Worm (Caenorhabditis elegans) whole organism, dauer: ENCODE data around the gene deb-1.

Source experiments
- unc-62 ChIP-seq: sonication (generic microtip); optimal IDR thresholded peaks from 2 replicates; lab custom pipeline; 2017; ENCODE audit warnings: missing biosample characterization, missing genetic modification reagents, missing genetic modification characterization

The deb-1 gene

ce11 chrIV:7094216-7094758 lies at the start of gene deb-1:
TSS of gene deb-1 (minus strand) at chrIV:7094266.
- no peak for TF ChIP-seq unc-62 (GFP tag; lab: Kevin White, UChicago)

- TF ChIP-seq unc-62 (GFP tag; lab: Kevin White, UChicago): no peak
Observed at ce11 chrIV:7139143-7139542, 45.1 kb upstream of the deb-1 start.

ce11 chrIV:7133983-7134382 lies 39.9 kb upstream of the deb-1 start, which contains the start of gene mutd-1:
TSS of gene mutd-1 (minus strand) at chrIV:7134083.
- TF ChIP-seq unc-62 (GFP tag; lab: Kevin White, UChicago): no peak

ce11 chrIV:7133140-7133539 lies 39.1 kb upstream of the deb-1 start, which contains the start of gene cyn-12:
TSS of gene cyn-12 (minus strand) at chrIV:7133217.
- no peak for TF ChIP-seq unc-62 (GFP tag; lab: Kevin White, UChicago)

ce11 chrIV:7131780-7132179 lies 37.7 kb upstream of the deb-1 start, which contains the start of gene grsp-3:
TSS of gene grsp-3 (minus strand) at chrIV:7131928.
- TF ChIP-seq unc-62 (GFP tag; lab: Kevin White, UChicago): no peak

- TF ChIP-seq unc-62 (GFP tag; lab: Kevin White, UChicago): no peak
Observed at ce11 chrIV:7121313-7122055, 27.4 kb upstream of the deb-1 start, which contains the start of the genes C34D4.10 and str-48. TSS of gene C34D4.10 (minus strand) at chrIV:7121413. TSS of gene str-48 (plus strand) at chrIV:7122005.

- TF ChIP-seq unc-62 (GFP tag; lab: Kevin White, UChicago): no peak
Observed at ce11 chrIV:7114599-7114998, 20.5 kb upstream of the deb-1 start, which contains the start of gene nas-8. TSS of gene nas-8 (plus strand) at chrIV:7114899.

ce11 chrIV:7111354-7111753 lies 17.3 kb upstream of the deb-1 start, which contains the start of the genes ZC477.7 and ssq-3:
TSS of gene ZC477.7 (minus strand) at chrIV:7111454.
TSS of gene ssq-3 (plus strand) at chrIV:7111604.
- no peak for TF ChIP-seq unc-62 (GFP tag; lab: Kevin White, UChicago)

ce11 chrIV:7107893-7108292 lies 13.8 kb upstream of the deb-1 start, which contains the start of gene ZC477.2:
TSS of gene ZC477.2 (plus strand) at chrIV:7108193.
- TF ChIP-seq unc-62 (GFP tag; lab: Kevin White, UChicago): no peak

ce11 chrIV:7103211-7103679 lies 9.2 kb upstream of the deb-1 start, which contains the start of the genes rde-8 and ZC477.3:
TSS of gene rde-8 (minus strand) at chrIV:7103261.
TSS of gene ZC477.3 (plus strand) at chrIV:7103492.
- TF ChIP-seq unc-62 (GFP tag; lab: Kevin White, UChicago): no peak

- TF ChIP-seq unc-62 (GFP tag; lab: Kevin White, UChicago): no peak
Observed at ce11 chrIV:7099377-7099776, 5.3 kb upstream of the deb-1 start.

- TF ChIP-seq unc-62 (GFP tag; lab: Kevin White, UChicago): no peak
Observed at ce11 chrIV:7098509-7099065, 4.5 kb upstream of the deb-1 start, which contains the start of gene ZC477.4. TSS of gene ZC477.4 (minus strand) at chrIV:7098784.

ce11 chrIV:7097450-7097849 lies 3.4 kb upstream of the deb-1 start:
- no peak for TF ChIP-seq unc-62 (GFP tag; lab: Kevin White, UChicago)

- no peak for TF ChIP-seq unc-62 (GFP tag; lab: Kevin White, UChicago)
Observed at ce11 chrIV:7096097-7096496, 2.0 kb upstream of the deb-1 start.

ce11 chrIV:7095396-7095964 lies 1.4 kb upstream of the deb-1 start:
- TF ChIP-seq unc-62 (GFP tag; lab: Kevin White, UChicago): no peak
